Fruit fly (Drosophila melanogaster): Measurements from ENCODE around the gene CG32228.

DNA sequence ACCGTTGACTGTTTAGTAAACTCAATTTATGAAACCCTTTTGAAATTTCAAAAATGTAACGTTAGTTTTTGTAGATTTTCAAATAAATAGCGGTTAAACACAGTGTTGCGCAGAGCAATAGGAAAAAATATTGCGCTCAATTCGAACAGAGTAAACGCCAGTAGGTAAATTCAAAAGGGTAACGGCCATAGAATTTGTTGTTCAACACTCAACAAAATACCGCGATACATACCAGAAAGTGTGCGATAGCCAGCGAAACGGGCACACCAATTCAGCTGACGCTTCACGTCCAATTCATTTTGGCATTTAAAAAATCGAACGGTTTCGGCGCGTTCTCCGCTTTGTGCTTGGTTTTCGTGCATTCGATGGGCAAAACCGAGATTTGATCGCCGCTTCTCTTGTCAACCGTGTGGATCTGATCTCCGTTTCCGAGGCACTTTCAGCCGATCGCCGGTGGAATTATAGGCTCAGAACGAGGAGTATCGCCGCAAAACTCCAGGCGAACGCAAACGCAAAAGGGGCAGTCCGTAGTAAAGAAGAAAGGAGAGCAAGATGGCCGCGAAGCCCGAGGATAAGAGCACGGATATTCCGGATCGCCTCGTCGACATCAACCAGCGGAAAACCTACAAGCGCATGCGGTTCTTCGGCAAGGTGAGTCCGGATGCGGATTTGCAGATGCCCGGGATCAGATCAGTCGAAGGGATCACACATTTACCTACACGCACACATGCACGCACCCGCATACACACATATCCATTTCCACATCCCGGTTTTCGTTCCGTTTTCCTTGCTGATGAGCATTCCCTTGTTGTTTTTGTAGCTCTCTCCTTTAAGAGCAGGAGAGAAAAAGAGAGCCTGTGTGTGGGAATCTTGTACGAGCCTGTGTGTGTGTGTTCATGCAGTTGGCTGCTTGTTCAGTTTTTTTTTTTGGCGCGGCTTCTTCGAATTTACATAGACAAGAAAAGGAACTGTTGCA is 44.4 kb downstream of the CG32228 start:
- TF ChIP-seq CTCF (optimal IDR thresholded peaks at IDR 0.05) (peak; percentile 38 to 43), CG8478 (optimal IDR thresholded peaks at IDR 0.05) (no peak)

Measured in S2 (cell line).